Fruit fly (Drosophila melanogaster) S2 (cell line): ENCODE data around the gene Tmhs.
A peak's percentile ranks its signal among the peaks of the same experiment; 100 is the strongest.

Source experiments
- CG8478 ChIP-seq: fragments of >200 bp; optimal IDR thresholded peaks from 2 replicates; lab custom pipeline; 2018
- CTCF ChIP-seq, 2 experiments: fragments of >200 bp; optimal IDR thresholded peaks; 2 replicates each; lab custom pipeline; 2018

DNA sequence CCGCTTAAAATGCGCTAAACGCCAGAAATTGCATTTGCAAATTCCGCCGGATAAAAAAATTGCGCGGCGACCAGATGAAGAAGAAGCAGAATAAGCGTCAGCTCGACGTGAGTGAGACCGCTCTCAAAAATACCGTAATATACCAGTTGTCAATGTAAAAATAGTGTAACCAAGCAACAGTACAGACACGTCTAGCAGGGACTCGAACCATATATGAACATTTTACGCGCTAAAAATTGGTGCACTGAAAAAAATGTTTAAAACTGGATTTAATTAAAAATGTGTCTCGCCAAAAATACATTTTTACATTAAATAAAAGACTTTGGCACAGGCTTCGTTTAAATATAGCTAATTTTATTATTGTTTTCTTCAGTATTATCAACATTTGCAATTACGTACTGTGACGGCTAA is 9.2 kb upstream of the Tmhs start, which contains the start of gene dre4:
- no peak for TF ChIP-seq CG8478 (lab: Kevin White, UChicago)
- peak; percentile 24 to 62 for TF ChIP-seq CTCF (optimal IDR thresholded peaks at IDR 0.05; lab: Kevin White, UChicago)
